Worm (Caenorhabditis elegans) whole organism, young adult: ENCODE results near the gene coq-2.

ENCODE experiments used
- B0035.1 ChIP-seq: sonication (generic microtip); optimal IDR thresholded peaks from 2 replicates; lab custom pipeline; 2016; ENCODE audit warnings: missing genetic modification characterization, mild to moderate bottlenecking, missing compliant biosample characterization, missing genotype, missing genetic modification reagents
- C06A6.2 ChIP-seq: fragments of 200-800 bp; sonication (Bioruptor generic); conservative IDR thresholded peaks from 2 replicates; pipeline ENCODE4 v1.3.6; 2022; ENCODE audit warnings: missing genetic modification characterization, missing compliant biosample characterization
- F33H1.4 ChIP-seq: fragments of 200-800 bp; sonication (Bioruptor generic); IDR thresholded peaks from 2 replicates; pipeline ENCODE4 v1.3.6; 2022; ENCODE audit warnings: missing genetic modification reagents, missing genetic modification characterization, missing compliant biosample characterization
- F39B2.1 ChIP-seq: fragments of 200-800 bp; sonication (Bioruptor generic); IDR thresholded peaks from 2 replicates; pipeline ENCODE4 v1.3.6; 2022; ENCODE audit warnings: missing genetic modification reagents, missing genetic modification characterization, missing compliant biosample characterization
- F55B11.4 ChIP-seq: sonication (generic microtip); optimal IDR thresholded peaks from 2 replicates; lab custom pipeline; 2016; ENCODE audit warnings: missing compliant biosample characterization, missing genetic modification characterization, borderline replicate concordance; ENCODE audit not compliant: insufficient read depth
- F57C9.4 ChIP-seq: sonication (generic microtip); optimal IDR thresholded peaks from 2 replicates; lab custom pipeline; 2017; ENCODE audit warnings: mild to moderate bottlenecking, missing genetic modification characterization, missing compliant biosample characterization
- Y53F4B.3 ChIP-seq: fragments of 200-800 bp; sonication (Bioruptor generic); IDR thresholded peaks from 2 replicates; pipeline ENCODE4 v1.3.6; 2022; ENCODE audit warnings: missing genetic modification reagents, missing genetic modification characterization, missing compliant biosample characterization
- Y53G8AR.9 ChIP-seq: fragments of 200-800 bp; sonication (Bioruptor generic); conservative IDR thresholded peaks from 2 replicates; pipeline ENCODE4 v1.3.6; 2022; ENCODE audit warnings: missing genetic modification reagents, missing genetic modification characterization, missing compliant biosample characterization
- Y79H2A.3 ChIP-seq: fragments of 200-800 bp; sonication (Bioruptor generic); conservative IDR thresholded peaks from 2 replicates; pipeline ENCODE4 v1.3.6; 2022; ENCODE audit warnings: missing genetic modification reagents, missing genetic modification characterization, missing compliant biosample characterization
- Y95B8A.8 ChIP-seq: fragments of 200-800 bp; sonication (Bioruptor generic); IDR thresholded peaks from 2 replicates; pipeline ENCODE4 v1.3.6; 2022; ENCODE audit warnings: missing genetic modification reagents, missing genetic modification characterization, missing compliant biosample characterization
- ZK185.1 ChIP-seq: sonication (generic microtip); optimal IDR thresholded peaks from 2 replicates; lab custom pipeline; 2016; ENCODE audit warnings: mild to moderate bottlenecking, missing genetic modification characterization, missing compliant biosample characterization; ENCODE audit not compliant: poor library complexity, severe bottlenecking
- akir-1 ChIP-seq: fragments of 200-800 bp; sonication (Bioruptor generic); optimal IDR thresholded peaks from 2 replicates; lab custom pipeline; 2018; ENCODE audit warnings: mild to moderate bottlenecking, missing genetic modification characterization, moderate library complexity, missing compliant biosample characterization
- ama-1 ChIP-seq, 3 experiments: fragments of 150-350 bp in 1 of 3; sonication (generic microtip) in 2 of 3; optimal IDR thresholded peaks; 2 replicates each; lab custom pipeline; 2014 to 2018; ENCODE audit warnings: missing biosample characterization in 2 of 3, missing genetic modification characterization in 2 of 3, missing genetic modification reagents in 2 of 3
- aptf-2 ChIP-seq: fragments of 200-800 bp; sonication (Bioruptor generic); conservative IDR thresholded peaks from 2 replicates; pipeline ENCODE4 v1.3.6; 2022; ENCODE audit warnings: missing genetic modification reagents, missing genetic modification characterization, missing compliant biosample characterization
- attf-5 ChIP-seq: fragments of 200-800 bp; sonication (Bioruptor generic); optimal IDR thresholded peaks from 2 replicates; lab custom pipeline; 2018; ENCODE audit warnings: mild to moderate bottlenecking, missing genetic modification characterization, missing compliant biosample characterization
- bed-2 ChIP-seq: fragments of 200-800 bp; sonication (Bioruptor generic); IDR thresholded peaks from 2 replicates; pipeline ENCODE4 v1.3.6; 2022; ENCODE audit warnings: missing genetic modification reagents, missing genetic modification characterization, missing compliant biosample characterization
- cebp-2 ChIP-seq: fragments of 200-800 bp; sonication (Bioruptor generic); IDR thresholded peaks from 2 replicates; pipeline ENCODE4 v1.3.6; 2022; ENCODE audit warnings: missing genetic modification characterization, missing compliant biosample characterization
- ceh-27 ChIP-seq: fragments of 200-800 bp; sonication (Bioruptor generic); optimal IDR thresholded peaks from 2 replicates; lab custom pipeline; 2018; ENCODE audit warnings: mild to moderate bottlenecking, missing genetic modification characterization, moderate library complexity, missing compliant biosample characterization
- ceh-58 ChIP-seq: fragments of 200-800 bp; sonication (Bioruptor generic); IDR thresholded peaks from 2 replicates; pipeline ENCODE4 v1.3.6; 2022; ENCODE audit warnings: missing genetic modification characterization, missing compliant biosample characterization
- dox-1 ChIP-seq: fragments of 200-800 bp; sonication (Bioruptor generic); IDR thresholded peaks from 2 replicates; pipeline ENCODE4 v1.3.6; 2022; ENCODE audit warnings: missing genetic modification reagents, missing genetic modification characterization, missing compliant biosample characterization
- efl-1 ChIP-seq: fragments of 150-350 bp; optimal IDR thresholded peaks from 2 replicates; lab custom pipeline; 2014; ENCODE audit warnings: missing biosample characterization, missing genetic modification reagents, missing genetic modification characterization
- egl-18 ChIP-seq: fragments of 200-800 bp; sonication (Bioruptor generic); IDR thresholded peaks from 2 replicates; pipeline ENCODE4 v1.3.6; 2022; ENCODE audit warnings: missing genetic modification reagents, missing genetic modification characterization, missing compliant biosample characterization
- egl-44 ChIP-seq: fragments of 200-800 bp; sonication (Bioruptor generic); IDR thresholded peaks from 2 replicates; pipeline ENCODE4 v1.3.6; 2022; ENCODE audit warnings: missing genetic modification reagents, missing genetic modification characterization, missing compliant biosample characterization
- ekl-4 ChIP-seq: fragments of 200-800 bp; sonication (Bioruptor generic); IDR thresholded peaks from 2 replicates; pipeline ENCODE4 v1.3.6; 2022; ENCODE audit warnings: missing genetic modification reagents, missing genetic modification characterization, missing compliant biosample characterization
- fkh-3 ChIP-seq: sonication (generic microtip); optimal IDR thresholded peaks from 2 replicates; lab custom pipeline; 2016; ENCODE audit warnings: mild to moderate bottlenecking, missing genetic modification characterization, missing compliant biosample characterization
- hrde-1 ChIP-seq: sonication (generic microtip); optimal IDR thresholded peaks from 2 replicates; lab custom pipeline; 2016; ENCODE audit warnings: missing genetic modification characterization, mild to moderate bottlenecking, missing compliant biosample characterization, moderate library complexity, missing genotype, missing genetic modification reagents, borderline replicate concordance
- lag-1 ChIP-seq: fragments of 200-800 bp; sonication (Bioruptor generic); IDR thresholded peaks from 2 replicates; pipeline ENCODE4 v1.3.6; 2022; ENCODE audit warnings: missing genetic modification reagents, missing genetic modification characterization, missing compliant biosample characterization
- let-607 ChIP-seq, 2 experiments: fragments of 200-800 bp in 1 of 2; sonication (Bioruptor generic) in 1 of 2; sonication (generic microtip) in 1 of 2; optimal IDR thresholded peaks; 2 replicates each; lab custom pipeline; 2016 to 2018; ENCODE audit warnings: mild to moderate bottlenecking in 2 of 2, missing compliant biosample characterization in 2 of 2, missing genetic modification characterization in 2 of 2, moderate library complexity in 2 of 2, missing genotype in 1 of 2
- lin-35 ChIP-seq, 3 experiments: fragments of 150-350 bp in 2 of 3; sonication (generic microtip) in 1 of 3; optimal IDR thresholded peaks; 2 replicates each; lab custom pipeline; 2014 to 2018; ENCODE audit warnings: missing biosample characterization in 3 of 3, missing genetic modification characterization in 3 of 3, missing genetic modification reagents in 3 of 3
- lir-1 ChIP-seq: fragments of 200-800 bp; sonication (Bioruptor generic); conservative IDR thresholded peaks from 2 replicates; pipeline ENCODE4 v1.3.6; 2022; ENCODE audit warnings: missing genetic modification reagents, missing genetic modification characterization, missing compliant biosample characterization
- lsy-27 ChIP-seq: sonication (generic microtip); optimal IDR thresholded peaks from 2 replicates; lab custom pipeline; 2017; ENCODE audit warnings: missing genetic modification characterization, mild to moderate bottlenecking, missing compliant biosample characterization, antibody characterized with exemption, missing genotype, borderline replicate concordance; ENCODE audit not compliant: insufficient read depth
- mes-4 ChIP-seq: sonication (generic microtip); optimal IDR thresholded peaks from 2 replicates; lab custom pipeline; 2016; ENCODE audit warnings: missing genotype, missing genetic modification characterization, missing compliant biosample characterization
- nhr-120 ChIP-seq: fragments of 200-800 bp; sonication (Bioruptor generic); IDR thresholded peaks from 2 replicates; pipeline ENCODE4 v1.3.6; 2022; ENCODE audit warnings: missing genetic modification characterization, missing compliant biosample characterization
- pbrm-1 ChIP-seq: fragments of 200-800 bp; sonication (Bioruptor generic); IDR thresholded peaks from 2 replicates; pipeline ENCODE4 v1.3.6; 2022; ENCODE audit warnings: missing genetic modification reagents, missing genetic modification characterization, missing compliant biosample characterization
- pha-4 ChIP-seq: fragments of 150-350 bp; sonication (generic microtip); optimal IDR thresholded peaks from 2 replicates; lab custom pipeline; 2014; ENCODE audit warnings: missing biosample characterization, missing genetic modification reagents, missing genetic modification characterization
- rec-8 ChIP-seq, 2 experiments: sonication (generic microtip); optimal IDR thresholded peaks; 2 replicates each; lab custom pipeline; 2016; ENCODE audit warnings: mild to moderate bottlenecking in 2 of 2, missing genetic modification characterization in 2 of 2, missing genetic modification reagents in 2 of 2, missing genotype in 2 of 2, missing biosample characterization in 1 of 2, missing compliant biosample characterization in 1 of 2, moderate library complexity in 1 of 2
- repo-1 ChIP-seq: sonication (generic microtip); optimal IDR thresholded peaks from 2 replicates; lab custom pipeline; 2017; ENCODE audit warnings: mild to moderate bottlenecking, missing genetic modification characterization, missing compliant biosample characterization
- sdz-38 ChIP-seq: sonication (generic microtip); optimal IDR thresholded peaks from 2 replicates; lab custom pipeline; 2016; ENCODE audit warnings: missing genotype, missing genetic modification characterization, missing compliant biosample characterization
- snpc-1.1 ChIP-seq: sonication (generic microtip); optimal IDR thresholded peaks from 2 replicates; lab custom pipeline; 2017; ENCODE audit warnings: missing genetic modification characterization, mild to moderate bottlenecking, missing compliant biosample characterization, antibody characterized with exemption, moderate library complexity, missing genotype, missing genetic modification reagents; ENCODE audit not compliant: insufficient read depth
- somi-1 ChIP-seq: fragments of 200-800 bp; sonication (Bioruptor generic); optimal IDR thresholded peaks from 2 replicates; lab custom pipeline; 2018; ENCODE audit warnings: mild to moderate bottlenecking, missing genetic modification characterization, missing compliant biosample characterization
- sptf-2 ChIP-seq: fragments of 200-800 bp; sonication (Bioruptor generic); optimal IDR thresholded peaks from 2 replicates; lab custom pipeline; 2018; ENCODE audit warnings: mild to moderate bottlenecking, missing genetic modification characterization, missing compliant biosample characterization
- tbp1 ChIP-seq: fragments of 200-800 bp; sonication (Bioruptor generic); optimal IDR thresholded peaks from 2 replicates; lab custom pipeline; 2018; ENCODE audit warnings: mild to moderate bottlenecking, missing genetic modification characterization, missing compliant biosample characterization
- zfh-2 ChIP-seq: fragments of 200-800 bp; sonication (Bioruptor generic); conservative IDR thresholded peaks from 2 replicates; pipeline ENCODE4 v1.3.6; 2022; ENCODE audit warnings: missing genetic modification reagents, missing genetic modification characterization, missing compliant biosample characterization
- ztf-22 ChIP-seq: fragments of 200-800 bp; sonication (Bioruptor generic); optimal IDR thresholded peaks from 2 replicates; lab custom pipeline; 2018; ENCODE audit warnings: mild to moderate bottlenecking, missing genetic modification characterization, moderate library complexity, missing compliant biosample characterization
- ztf-25 ChIP-seq: fragments of 200-800 bp; sonication (Bioruptor generic); IDR thresholded peaks from 2 replicates; pipeline ENCODE4 v1.3.6; 2022; ENCODE audit warnings: missing genetic modification reagents, missing genetic modification characterization, missing compliant biosample characterization
- ztf-3 ChIP-seq: fragments of 200-800 bp; sonication (Bioruptor generic); optimal IDR thresholded peaks from 2 replicates; lab custom pipeline; 2018; ENCODE audit warnings: mild to moderate bottlenecking, missing genetic modification characterization, missing compliant biosample characterization

The coq-2 gene

DNA sequence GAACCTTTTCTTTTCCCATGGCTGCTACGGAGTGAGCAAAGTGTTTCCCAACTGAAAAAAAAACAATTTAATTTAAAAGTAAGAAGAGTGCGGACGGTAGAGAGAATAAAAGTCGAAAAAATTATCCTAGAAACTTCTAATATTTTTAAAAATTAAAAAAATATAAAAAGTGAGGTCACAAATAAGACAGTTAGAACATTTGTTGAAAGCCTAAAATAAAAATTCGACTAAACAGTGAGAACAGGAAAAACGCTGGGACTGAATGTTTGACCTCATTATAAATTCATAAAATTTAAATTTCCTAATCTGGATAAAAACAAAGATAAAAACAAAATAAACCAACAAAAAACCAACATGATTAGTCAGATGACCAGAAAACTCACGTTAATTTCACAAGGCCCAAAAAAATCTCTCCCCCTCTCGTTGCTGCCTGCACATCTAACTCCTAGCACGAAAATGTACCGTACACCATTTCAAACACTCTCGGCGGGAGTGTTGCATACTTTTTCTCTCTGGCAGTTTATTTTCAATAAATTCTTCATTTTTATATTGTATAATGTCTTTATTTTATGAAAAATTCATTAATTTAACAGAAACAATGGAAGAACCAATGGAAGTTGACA, 36.0 kb downstream of the coq-2 start, which contains the start of the genes eef-1A.1 and rfc-4 (continued):
- TF ChIP-seq C06A6.2 (GFP tag; lab: Robert Waterston, UW) = peak; percentile 72
- TF ChIP-seq ama-1 (optimal IDR thresholded peaks at IDR 0.05; lab: Kevin White, UChicago) = peak; percentile 61
- no peak for TF ChIP-seq ama-1 (GFP tag; optimal IDR thresholded peaks at IDR 0.05; lab: Kevin White, UChicago)
- TF ChIP-seq fkh-3 (tag; lab: Kevin White, UChicago) = no peak
- TF ChIP-seq F39B2.1 = peak; percentile 49; the same call in 1 of the 2 replicates
- peak; percentile 72 for TF ChIP-seq somi-1 (GFP tag; lab: Kevin White, UChicago)
- TF ChIP-seq mes-4 (tag; lab: Kevin White, UChicago) = no peak
- TF ChIP-seq dox-1 (GFP tag; lab: Robert Waterston, UW) = peak; percentile 93
- no peak for TF ChIP-seq ztf-25 (GFP tag; lab: Robert Waterston, UW)
- TF ChIP-seq ztf-22 (GFP tag; lab: Kevin White, UChicago) = no peak
- TF ChIP-seq Y79H2A.3 (GFP tag; lab: Robert Waterston, UW) = no peak
- TF ChIP-seq zfh-2 (GFP tag; lab: Robert Waterston, UW) = no peak
- peak; percentile 61 for TF ChIP-seq snpc-1.1 (tag; lab: Kevin White, UChicago)
- peak; percentile 70; the same call in 1 of the 2 replicates for TF ChIP-seq Y95B8A.8 (GFP tag; lab: Robert Waterston, UW)
- no peak for TF ChIP-seq lag-1 (GFP tag; lab: Robert Waterston, UW)
- TF ChIP-seq ceh-58 (GFP tag; lab: Robert Waterston, UW) = no peak
- TF ChIP-seq let-607 (tag; optimal IDR thresholded peaks at IDR 0.05; lab: Kevin White, UChicago) = peak; percentile 66 to 84
- peak; percentile 99 for TF ChIP-seq F33H1.4 (GFP tag; lab: Robert Waterston, UW)
- peak; percentile 92 for TF ChIP-seq ZK185.1 (tag; lab: Kevin White, UChicago)
- no peak for TF ChIP-seq F55B11.4 (tag; lab: Kevin White, UChicago)
- TF ChIP-seq pha-4 (tag; lab: Kevin White, UChicago) = peak; percentile 93
- TF ChIP-seq nhr-120 = no peak
- TF ChIP-seq lsy-27 (tag; lab: Kevin White, UChicago) = peak; percentile 60
- TF ChIP-seq lin-35 (GFP tag; optimal IDR thresholded peaks at IDR 0.05; lab: Kevin White, UChicago) = peak; percentile 64 to 95 (median 73)
- TF ChIP-seq ztf-3 (GFP tag; lab: Kevin White, UChicago) = no peak
- peak; percentile 93 for TF ChIP-seq pbrm-1
- TF ChIP-seq lir-1 (GFP tag; lab: Robert Waterston, UW) = peak; percentile 81
- 0 out of 2 replicates have a peak, but pooled peaks have one; percentile 43 for TF ChIP-seq egl-44 (GFP tag; lab: Robert Waterston, UW)
- TF ChIP-seq hrde-1 (tag; lab: Kevin White, UChicago) = peak; percentile 20
- no peak for TF ChIP-seq aptf-2 (GFP tag; lab: Robert Waterston, UW)
- TF ChIP-seq F57C9.4 = no peak
- no peak for TF ChIP-seq cebp-2 (GFP tag; lab: Robert Waterston, UW)
- TF ChIP-seq repo-1 (tag; lab: Kevin White, UChicago) = peak; percentile 48
- TF ChIP-seq egl-18 = no peak
- no peak for TF ChIP-seq sdz-38
- TF ChIP-seq bed-2 (GFP tag; lab: Robert Waterston, UW) = no peak
- TF ChIP-seq tbp1 = peak; percentile 75
- no peak for TF ChIP-seq sptf-2 (GFP tag; lab: Kevin White, UChicago)
- no peak for TF ChIP-seq akir-1 (GFP tag; lab: Kevin White, UChicago)
- TF ChIP-seq ceh-27 (GFP tag; lab: Kevin White, UChicago) = peak; percentile 96
- peak; percentile 97 for TF ChIP-seq attf-5 (GFP tag; lab: Kevin White, UChicago)
- TF ChIP-seq ekl-4 (GFP tag; lab: Robert Waterston, UW) = peak; percentile 93
- TF ChIP-seq efl-1 (GFP tag; lab: Kevin White, UChicago) = peak; percentile 89
- peak; percentile 81 for TF ChIP-seq Y53G8AR.9 (GFP tag; lab: Robert Waterston, UW)
- no peak for TF ChIP-seq Y53F4B.3 (GFP tag; lab: Robert Waterston, UW)
- no peak for TF ChIP-seq rec-8 (tag; optimal IDR thresholded peaks at IDR 0.05; lab: Kevin White, UChicago)
- TF ChIP-seq B0035.1 (tag; lab: Kevin White, UChicago) = peak; percentile 52
